Fruit fly (Drosophila melanogaster) whole organism: Measurements from ENCODE around the gene ppk31.

Source experiments
- CG8478 ChIP-seq: fragments of >200 bp; optimal IDR thresholded peaks from 2 replicates; lab custom pipeline; 2018; ENCODE audit warnings: inconsistent platforms
- Dll ChIP-seq: fragments of >200 bp; optimal IDR thresholded peaks from 2 replicates; lab custom pipeline; 2017
- EcR ChIP-seq, 2 experiments: fragments of >200 bp; optimal IDR thresholded peaks; 2 replicates each; lab custom pipeline; 2017; ENCODE audit warnings: missing biosample characterization in 2 of 2, missing genetic modification characterization in 2 of 2, missing genetic modification reagents in 2 of 2
- pan ChIP-seq: fragments of >200 bp; optimal IDR thresholded peaks from 2 replicates; lab custom pipeline; 2017
- psq ChIP-seq: fragments of >200 bp; optimal IDR thresholded peaks from 2 replicates; lab custom pipeline; 2017
- usp ChIP-seq: fragments of >200 bp; optimal IDR thresholded peaks from 2 replicates; lab custom pipeline; 2017; ENCODE audit warnings: missing biosample characterization, missing genetic modification characterization, mixed read lengths

ppk31 gene

dm6 chr3R:27153062-27153878 is 9.7 kb upstream of the ppk31 start:
- TF ChIP-seq CG8478, result no peak
- no peak for TF ChIP-seq usp
- TF ChIP-seq pan (lab: Kevin White, UChicago), result no peak
- no peak for TF ChIP-seq psq (lab: Kevin White, UChicago)
- TF ChIP-seq Dll, result no peak
- no peak for TF ChIP-seq EcR (GFP tag; optimal IDR thresholded peaks at IDR 0.05; lab: Kevin White, UChicago)

dm6 chr3R:27154001-27154400 is 8.9 kb upstream of the ppk31 start:
- TF ChIP-seq EcR (GFP tag; optimal IDR thresholded peaks at IDR 0.05; lab: Kevin White, UChicago) (no peak), Dll (no peak), psq (lab: Kevin White, UChicago) (no peak), usp (no peak), CG8478 (no peak), pan (lab: Kevin White, UChicago) (no peak)

dm6 chr3R:27157814-27158213 is 5.1 kb upstream of the ppk31 start, which contains the start of gene grass:
grass (plus strand) TSS chr3R:27157948.
- no peak for TF ChIP-seq usp
- no peak for TF ChIP-seq psq (lab: Kevin White, UChicago)
- no peak for TF ChIP-seq CG8478
- no peak for TF ChIP-seq Dll
- no peak for TF ChIP-seq pan (lab: Kevin White, UChicago)
- TF ChIP-seq EcR (GFP tag; optimal IDR thresholded peaks at IDR 0.05; lab: Kevin White, UChicago), result no peak

- TF ChIP-seq Dll (no peak), usp (no peak), psq (lab: Kevin White, UChicago) (no peak), pan (lab: Kevin White, UChicago) (no peak), CG8478 (no peak), EcR (GFP tag; optimal IDR thresholded peaks at IDR 0.05; lab: Kevin White, UChicago) (no peak)
Measured at dm6 chr3R:27159870-27160269, 3.1 kb upstream of the ppk31 start.

dm6 chr3R:27160858-27161257 is 2.1 kb upstream of the ppk31 start, which contains the start of gene CG5909:
CG5909 (plus strand) TSS chr3R:27161158.
- TF ChIP-seq usp (no peak), pan (lab: Kevin White, UChicago) (no peak), psq (lab: Kevin White, UChicago) (no peak), Dll (no peak), EcR (GFP tag; optimal IDR thresholded peaks at IDR 0.05; lab: Kevin White, UChicago) (no peak), CG8478 (no peak)

dm6 chr3R:27165416-27165982 is 2.6 kb downstream of the ppk31 start, which contains the start of the genes CG34293 and spn-D:
CG34293 (minus strand) TSS chr3R:27165575.
spn-D (plus strand) TSS chr3R:27165716.
- TF ChIP-seq CG8478 (no peak), EcR (GFP tag; optimal IDR thresholded peaks at IDR 0.05; lab: Kevin White, UChicago) (no peak), usp (no peak), psq (lab: Kevin White, UChicago) (no peak), Dll (no peak), pan (lab: Kevin White, UChicago) (no peak)

dm6 chr3R:27167350-27167749 is 4.4 kb downstream of the ppk31 start:
- TF ChIP-seq psq (lab: Kevin White, UChicago) (no peak), pan (lab: Kevin White, UChicago) (no peak), usp (no peak), CG8478 (no peak), Dll (no peak), EcR (GFP tag; optimal IDR thresholded peaks at IDR 0.05; lab: Kevin White, UChicago) (no peak)

dm6 chr3R:27171153-27171552 is 8.2 kb downstream of the ppk31 start:
- TF ChIP-seq psq (lab: Kevin White, UChicago) (no peak), CG8478 (no peak), Dll (no peak)

dm6 chr3R:27175710-27176109 is 12.8 kb downstream of the ppk31 start:
- TF ChIP-seq psq (lab: Kevin White, UChicago), result no peak
- no peak for TF ChIP-seq pan (lab: Kevin White, UChicago)
- TF ChIP-seq Dll, result no peak
- no peak for TF ChIP-seq EcR (GFP tag; optimal IDR thresholded peaks at IDR 0.05; lab: Kevin White, UChicago)
- TF ChIP-seq usp, result no peak
- no peak for TF ChIP-seq CG8478

dm6 chr3R:27177567-27177966 is 14.6 kb downstream of the ppk31 start:
- no peak for TF ChIP-seq psq (lab: Kevin White, UChicago)
- TF ChIP-seq Dll, result no peak
- no peak for TF ChIP-seq EcR (GFP tag; optimal IDR thresholded peaks at IDR 0.05; lab: Kevin White, UChicago)
- no peak for TF ChIP-seq usp
- TF ChIP-seq CG8478, result no peak
- no peak for TF ChIP-seq pan (lab: Kevin White, UChicago)

- TF ChIP-seq CG8478 (no peak), psq (lab: Kevin White, UChicago) (no peak), Dll (no peak), usp (no peak), pan (lab: Kevin White, UChicago) (no peak), EcR (GFP tag; optimal IDR thresholded peaks at IDR 0.05; lab: Kevin White, UChicago) (no peak)
Measured at dm6 chr3R:27178546-27179375, 15.8 kb downstream of the ppk31 start.

dm6 chr3R:27181074-27181473 is 18.1 kb downstream of the ppk31 start:
- TF ChIP-seq psq (lab: Kevin White, UChicago) (no peak), EcR (GFP tag; optimal IDR thresholded peaks at IDR 0.05; lab: Kevin White, UChicago) (no peak), pan (lab: Kevin White, UChicago) (no peak), CG8478 (no peak), usp (no peak), Dll (no peak)
